Worm (Caenorhabditis elegans): ENCODE results near the gene syx-5.

- no peak for TF ChIP-seq ama-1 (optimal IDR thresholded peaks at IDR 0.05)
- no peak for TF ChIP-seq C38D4.7 (GFP tag; optimal IDR thresholded peaks at IDR 0.05)
- TF ChIP-seq pha-4 (tag; optimal IDR thresholded peaks at IDR 0.05): no peak
- no peak for TF ChIP-seq fkh-6 (tag; optimal IDR thresholded peaks at IDR 0.05)
- TF ChIP-seq nhr-11 (tag; optimal IDR thresholded peaks at IDR 0.05): no peak
- TF ChIP-seq sdc-2 (tag; optimal IDR thresholded peaks at IDR 0.05): no peak
- TF ChIP-seq ceh-31 (tag; optimal IDR thresholded peaks at IDR 0.05): no peak
- no peak for TF ChIP-seq elt-2 (tag; optimal IDR thresholded peaks at IDR 0.05)
- no peak for TF ChIP-seq sox-4 (tag; optimal IDR thresholded peaks at IDR 0.05)
- no peak for TF ChIP-seq pqm-1 (tag; optimal IDR thresholded peaks at IDR 0.05)
- no peak for TF ChIP-seq ceh-22 (tag; optimal IDR thresholded peaks at IDR 0.05)
- TF ChIP-seq unc-86 (tag; optimal IDR thresholded peaks at IDR 0.05): no peak
- TF ChIP-seq fkh-10 (GFP tag; optimal IDR thresholded peaks at IDR 0.05): no peak
- TF ChIP-seq unc-55 (GFP tag; optimal IDR thresholded peaks at IDR 0.05): no peak
These were observed 48.9 kb upstream of the syx-5 start, which contains the start of gene tre-3 for ce11 chrV:11715797-11716196.
